Worm (Caenorhabditis elegans) whole organism, early embryonic: ENCODE results near the gene irld-21.
A peak's percentile ranks its signal among the peaks of the same experiment; 100 is the strongest.

Experiments
- B0310.2 ChIP-seq: sonication (generic microtip); optimal IDR thresholded peaks from 2 replicates; lab custom pipeline; 2016; ENCODE audit warnings: mild to moderate bottlenecking, missing genetic modification characterization, missing compliant biosample characterization
- F13C5.2 ChIP-seq: sonication (generic microtip); optimal IDR thresholded peaks from 2 replicates; lab custom pipeline; 2017; ENCODE audit warnings: mild to moderate bottlenecking, missing genetic modification characterization, inconsistent platforms, missing compliant biosample characterization
- aly-1 ChIP-seq: sonication (generic microtip); optimal IDR thresholded peaks from 2 replicates; lab custom pipeline; 2016; ENCODE audit warnings: missing genetic modification characterization, missing compliant biosample characterization
- ama-1 ChIP-seq: fragments of 150-350 bp; optimal IDR thresholded peaks from 2 replicates; lab custom pipeline; 2014
- ceh-13 ChIP-seq: fragments of 200-800 bp; sonication (Bioruptor generic); optimal IDR thresholded peaks from 2 replicates; lab custom pipeline; 2018; ENCODE audit warnings: mild to moderate bottlenecking, missing genetic modification characterization, missing compliant biosample characterization
- ceh-36 ChIP-seq: sonication (generic microtip); optimal IDR thresholded peaks from 2 replicates; lab custom pipeline; 2016; ENCODE audit warnings: missing genetic modification characterization, inconsistent platforms, missing compliant biosample characterization
- ets-7 ChIP-seq: sonication (generic microtip); optimal IDR thresholded peaks from 2 replicates; lab custom pipeline; 2016; ENCODE audit warnings: missing genotype, missing genetic modification characterization, missing compliant biosample characterization
- flt-1 ChIP-seq: fragments of 200-800 bp; sonication (Bioruptor generic); IDR thresholded peaks from 2 replicates; pipeline ENCODE4 v1.3.6; 2022; ENCODE audit warnings: missing genetic modification characterization, missing compliant biosample characterization
- hmbx-1 ChIP-seq: sonication (generic microtip); optimal IDR thresholded peaks from 2 replicates; lab custom pipeline; 2016; ENCODE audit warnings: mild to moderate bottlenecking, missing genetic modification characterization, missing compliant biosample characterization
- hmg-4 ChIP-seq: fragments of 200-800 bp; sonication (Bioruptor generic); optimal IDR thresholded peaks from 2 replicates; lab custom pipeline; 2018; ENCODE audit warnings: mild to moderate bottlenecking, missing genetic modification characterization, missing compliant biosample characterization
- hnd-1 ChIP-seq: sonication (generic microtip); optimal IDR thresholded peaks from 2 replicates; lab custom pipeline; 2016; ENCODE audit warnings: missing genetic modification characterization, missing compliant biosample characterization
- pes-1 ChIP-seq: fragments of 200-800 bp; sonication (Bioruptor generic); IDR thresholded peaks from 2 replicates; pipeline ENCODE4 v1.3.6; 2022; ENCODE audit warnings: missing genetic modification reagents, missing genetic modification characterization, missing compliant biosample characterization
- scrt-1 ChIP-seq: fragments of 200-800 bp; sonication (Bioruptor generic); IDR thresholded peaks from 2 replicates; pipeline ENCODE4 v1.3.6; 2022; ENCODE audit warnings: missing genetic modification characterization, missing compliant biosample characterization
- sea-1 ChIP-seq: fragments of 200-800 bp; sonication (Bioruptor generic); conservative IDR thresholded peaks from 2 replicates; pipeline ENCODE4 v1.3.6; 2022; ENCODE audit warnings: missing genetic modification characterization, missing compliant biosample characterization
- tbx-11 ChIP-seq: fragments of 200-800 bp; sonication (Bioruptor generic); IDR thresholded peaks from 2 replicates; pipeline ENCODE4 v1.3.6; 2022; ENCODE audit warnings: missing genetic modification characterization, missing compliant biosample characterization
- tbx-37 ChIP-seq: fragments of 200-800 bp; sonication (Bioruptor generic); conservative IDR thresholded peaks from 2 replicates; pipeline ENCODE4 v1.3.6; 2022; ENCODE audit warnings: missing genetic modification reagents, missing genetic modification characterization, missing compliant biosample characterization
- tra-4 ChIP-seq: sonication (generic microtip); optimal IDR thresholded peaks from 2 replicates; lab custom pipeline; 2017; ENCODE audit warnings: missing genetic modification characterization, missing compliant biosample characterization

Gene irld-21

ce11 chrIV:10096881-10097280 lies 25.2 kb downstream of the irld-21 start, which contains the start of gene dis-3:
Gene dis-3, plus strand, starts transcription at chrIV:10097202.
- TF ChIP-seq aly-1 (no peak), flt-1 (GFP tag; lab: Robert Waterston, UW) (no peak), sea-1 (GFP tag; lab: Robert Waterston, UW) (no peak), scrt-1 (no peak), ceh-36 (no peak), ceh-13 (GFP tag; lab: Kevin White, UChicago) (no peak), hmg-4 (GFP tag; lab: Kevin White, UChicago) (no peak), ama-1 (lab: Kevin White, UChicago) (no peak), tra-4 (tag; lab: Kevin White, UChicago) (no peak), ets-7 (tag; lab: Kevin White, UChicago) (no peak), pes-1 (GFP tag; lab: Robert Waterston, UW) (no peak), hmbx-1 (no peak)

DNA sequence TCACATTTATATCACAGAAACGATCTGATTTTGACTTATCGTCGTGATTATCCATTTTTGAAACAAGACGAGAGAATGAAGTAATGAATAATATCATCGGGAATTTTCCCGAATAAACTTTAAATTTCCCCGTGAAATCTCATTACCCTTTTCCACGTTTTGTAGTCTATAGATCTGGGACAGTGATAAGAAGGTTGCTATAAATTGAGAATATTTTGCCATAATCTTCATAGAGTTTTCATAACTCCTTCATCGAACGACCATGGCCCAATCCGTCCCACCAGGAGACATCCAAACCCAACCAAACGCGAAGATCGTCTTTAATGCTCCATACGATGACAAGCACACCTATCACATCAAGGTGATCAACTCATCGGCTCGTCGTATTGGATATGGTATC lies 26.9 kb downstream of the irld-21 start, which contains the start of the genes C04G2.5 and msp-36:
TSS of gene C04G2.5 (minus strand) at position 101 of the 400 bp plus-strand sequence.
TSS of gene msp-36 (plus strand) at position 263 of the 400 bp plus-strand sequence.
- TF ChIP-seq ceh-13 (GFP tag; lab: Kevin White, UChicago), result no peak
- no peak for TF ChIP-seq aly-1
- no peak for TF ChIP-seq ama-1 (lab: Kevin White, UChicago)
- no peak for TF ChIP-seq ceh-36
- no peak for TF ChIP-seq ets-7 (tag; lab: Kevin White, UChicago)
- no peak for TF ChIP-seq scrt-1
- no peak for TF ChIP-seq tbx-37 (GFP tag; lab: Robert Waterston, UW)
- no peak for TF ChIP-seq tra-4 (tag; lab: Kevin White, UChicago)
- no peak for TF ChIP-seq hmbx-1
- no peak for TF ChIP-seq hmg-4 (GFP tag; lab: Kevin White, UChicago)
- no peak for TF ChIP-seq B0310.2 (tag; lab: Kevin White, UChicago)
- no peak for TF ChIP-seq flt-1 (GFP tag; lab: Robert Waterston, UW)
- no peak for TF ChIP-seq F13C5.2 (tag; lab: Kevin White, UChicago)
- TF ChIP-seq tbx-11 (GFP tag; lab: Robert Waterston, UW), result no peak
- no peak for TF ChIP-seq pes-1 (GFP tag; lab: Robert Waterston, UW)
- TF ChIP-seq hnd-1, result no peak
- TF ChIP-seq sea-1 (GFP tag; lab: Robert Waterston, UW), result no peak

ce11 chrIV:10090358-10090757 lies 31.7 kb downstream of the irld-21 start, which contains the start of gene ttbk-5:
Gene ttbk-5, plus strand, starts transcription at chrIV:10090658.
- no peak for TF ChIP-seq flt-1 (GFP tag; lab: Robert Waterston, UW)
- TF ChIP-seq sea-1 (GFP tag; lab: Robert Waterston, UW), result no peak
- TF ChIP-seq aly-1, result no peak
- TF ChIP-seq ama-1 (lab: Kevin White, UChicago), result no peak
- no peak for TF ChIP-seq hmg-4 (GFP tag; lab: Kevin White, UChicago)
- no peak for TF ChIP-seq B0310.2 (tag; lab: Kevin White, UChicago)
- TF ChIP-seq ceh-13 (GFP tag; lab: Kevin White, UChicago), result no peak
- TF ChIP-seq tbx-11 (GFP tag; lab: Robert Waterston, UW), result no peak
- TF ChIP-seq ets-7 (tag; lab: Kevin White, UChicago), result no peak
- TF ChIP-seq F13C5.2 (tag; lab: Kevin White, UChicago), result no peak
- no peak for TF ChIP-seq pes-1 (GFP tag; lab: Robert Waterston, UW)
- no peak for TF ChIP-seq hmbx-1
- TF ChIP-seq ceh-36, result no peak
- TF ChIP-seq tra-4 (tag; lab: Kevin White, UChicago), result no peak
- TF ChIP-seq tbx-37 (GFP tag; lab: Robert Waterston, UW), result no peak
- no peak for TF ChIP-seq hnd-1
- TF ChIP-seq scrt-1, result no peak

DNA sequence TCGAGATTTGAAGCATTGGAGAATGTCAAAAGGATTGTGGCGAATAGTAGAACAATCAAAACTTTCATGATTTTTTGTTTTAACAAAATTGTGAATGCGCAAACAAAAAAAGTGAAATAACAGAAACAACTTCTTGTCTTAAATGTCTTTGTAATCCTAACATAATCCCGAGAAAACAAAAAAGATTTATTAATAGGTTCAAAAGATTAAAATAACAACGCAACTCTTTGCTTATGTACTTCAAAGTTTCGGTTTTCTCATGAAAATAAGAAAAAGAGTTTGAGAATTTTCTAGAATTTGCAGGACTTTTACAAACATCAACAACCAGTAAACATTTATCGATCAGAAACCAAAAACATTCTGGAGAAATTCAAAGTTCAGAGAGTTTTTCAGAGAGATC lies 32.3 kb downstream of the irld-21 start, which contains the start of gene ttr-39:
TSS of gene ttr-39 (minus strand) at position 101 of the 400 bp plus-strand sequence.
- no peak for TF ChIP-seq hmbx-1
- no peak for TF ChIP-seq ama-1 (lab: Kevin White, UChicago)
- TF ChIP-seq B0310.2 (tag; lab: Kevin White, UChicago), result no peak
- no peak for TF ChIP-seq ets-7 (tag; lab: Kevin White, UChicago)
- TF ChIP-seq sea-1 (GFP tag; lab: Robert Waterston, UW), result no peak
- TF ChIP-seq F13C5.2 (tag; lab: Kevin White, UChicago), result no peak
- TF ChIP-seq tra-4 (tag; lab: Kevin White, UChicago), result no peak
- no peak for TF ChIP-seq tbx-37 (GFP tag; lab: Robert Waterston, UW)
- TF ChIP-seq scrt-1, result no peak
- no peak for TF ChIP-seq hnd-1
- TF ChIP-seq flt-1 (GFP tag; lab: Robert Waterston, UW), result no peak

DNA sequence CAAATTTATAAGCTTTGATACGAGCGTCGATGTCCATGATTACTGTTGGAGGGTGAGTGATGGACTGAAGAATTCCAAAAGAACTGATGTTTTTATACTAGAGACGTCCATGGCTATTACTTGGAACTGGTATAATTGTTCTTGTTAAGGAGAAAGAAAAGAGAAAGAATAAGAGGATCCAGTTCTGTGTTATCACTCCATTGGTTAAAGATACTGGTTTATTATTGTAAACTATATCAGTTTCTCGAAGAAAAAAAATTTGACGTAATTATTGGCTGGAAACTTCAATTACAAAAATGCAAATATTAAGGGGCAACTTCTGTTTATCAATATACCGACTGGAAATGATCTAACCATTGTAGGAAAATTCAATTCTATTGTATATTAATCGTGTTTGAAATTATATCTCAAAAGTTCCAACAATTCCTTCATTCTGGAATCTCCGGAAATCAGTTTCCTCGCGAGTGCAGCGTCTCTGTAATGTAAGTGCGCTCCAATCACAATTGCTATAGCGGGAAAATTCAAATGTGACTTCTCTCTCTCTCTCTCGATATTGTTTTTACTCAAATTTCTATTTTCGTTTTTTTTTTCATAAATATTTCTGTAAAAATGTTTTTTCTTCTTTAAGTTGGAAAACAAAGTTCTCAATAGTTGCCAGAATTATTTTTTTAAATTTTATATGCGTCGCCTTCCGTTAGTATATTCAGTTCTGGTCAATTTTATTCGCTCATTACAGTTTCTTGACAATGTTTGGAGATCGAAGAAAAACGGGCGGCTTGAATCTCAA lies 36.5 kb downstream of the irld-21 start, which contains the start of the genes col-2 and ndc-80:
TSS of gene col-2 (minus strand) at position 51 of the 787 bp plus-strand sequence.
TSS of gene ndc-80 (plus strand) at position 737 of the 787 bp plus-strand sequence.
- TF ChIP-seq F13C5.2 (tag; lab: Kevin White, UChicago), result peak; percentile 48
- TF ChIP-seq ets-7 (tag; lab: Kevin White, UChicago), result no peak

ce11 chrIV:10084323-10084959 lies 37.7 kb downstream of the irld-21 start, which contains the start of gene W01B6.8:
Gene W01B6.8, minus strand, starts transcription at chrIV:10084373.
- TF ChIP-seq scrt-1, result no peak
- TF ChIP-seq sea-1 (GFP tag; lab: Robert Waterston, UW), result 0 out of 2 replicates have a peak, but pooled peaks have one; percentile 56
- no peak for TF ChIP-seq tbx-37 (GFP tag; lab: Robert Waterston, UW)
- TF ChIP-seq B0310.2 (tag; lab: Kevin White, UChicago), result no peak

DNA sequence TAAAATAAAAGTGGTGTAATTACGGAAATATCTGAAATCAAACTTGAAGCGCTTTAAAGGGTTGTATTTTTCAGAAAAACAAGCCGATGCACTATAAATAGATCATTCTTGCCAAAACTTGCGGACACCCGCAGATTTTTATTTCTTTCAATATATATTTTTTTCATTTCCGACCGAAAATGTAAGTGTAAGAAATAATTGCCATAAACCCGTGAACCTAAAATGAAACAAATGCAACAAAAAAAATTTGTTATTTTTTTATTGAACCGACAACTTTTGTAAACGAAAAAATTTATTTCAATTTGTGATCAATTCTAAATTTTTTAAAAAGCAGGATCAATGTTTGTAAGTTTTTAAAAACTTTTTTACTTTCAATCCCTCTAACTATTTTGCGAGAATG lies 41.3 kb downstream of the irld-21 start, which contains the start of gene W01B6.6:
TSS of gene W01B6.6 (plus strand) at position 301 of the 400 bp plus-strand sequence.
- TF ChIP-seq tbx-11 (GFP tag; lab: Robert Waterston, UW) (no peak), flt-1 (GFP tag; lab: Robert Waterston, UW) (no peak), tra-4 (tag; lab: Kevin White, UChicago) (no peak), pes-1 (GFP tag; lab: Robert Waterston, UW) (no peak)
